Worm (Caenorhabditis elegans) whole organism, dauer: ENCODE results near the gene dpy-21.

Experiments used
- unc-62 ChIP-seq: sonication (generic microtip); optimal IDR thresholded peaks from 2 replicates; lab custom pipeline; 2017; ENCODE audit warnings: missing biosample characterization, missing genetic modification reagents, missing genetic modification characterization

dpy-21 gene

ce11 chrV:17888939-17889338 is 60.1 kb downstream of the dpy-21 start, which contains the start of gene C06H5.6:
TSS of gene C06H5.6 (minus strand) at chrV:17888984.
- TF ChIP-seq unc-62 (GFP tag; lab: Kevin White, UChicago), result no peak
